Worm (Caenorhabditis elegans): ENCODE measurements around the gene F41G3.21.
A peak's percentile ranks its signal among the peaks of the same experiment; 100 is the strongest.

The F41G3.21 gene

ce11 chrII:6788672-6789298 is 36.0 kb upstream of the F41G3.21 start, which contains the start of gene T13C2.3:
Gene T13C2.3 (plus strand): TSS chrII:6789248.
- no peak for TF ChIP-seq nhr-25 (tag; optimal IDR thresholded peaks at IDR 0.05)
- TF ChIP-seq lin-13 (GFP tag; optimal IDR thresholded peaks at IDR 0.05) = no peak
- TF ChIP-seq gmeb-1 (tag; optimal IDR thresholded peaks at IDR 0.05) = no peak

- TF ChIP-seq gmeb-1 (tag; optimal IDR thresholded peaks at IDR 0.05) (no peak), F13H6.1 (tag; optimal IDR thresholded peaks at IDR 0.05) (no peak), lin-11 (tag; optimal IDR thresholded peaks at IDR 0.05) (no peak), dmd-4 (tag; optimal IDR thresholded peaks at IDR 0.05) (no peak), nhr-6 (tag; optimal IDR thresholded peaks at IDR 0.05) (no peak), skn-1 (tag; optimal IDR thresholded peaks at IDR 0.05) (no peak), blmp-1 (tag; optimal IDR thresholded peaks at IDR 0.05; ENCODE audit: insufficient read depth) (no peak), crh-2 (tag; optimal IDR thresholded peaks at IDR 0.05) (no peak), ZK546.5 (tag; optimal IDR thresholded peaks at IDR 0.05) (no peak), alr-1 (tag; optimal IDR thresholded peaks at IDR 0.05) (no peak), C34F6.9 (tag; optimal IDR thresholded peaks at IDR 0.05) (no peak), aly-2 (tag; optimal IDR thresholded peaks at IDR 0.05) (no peak), unc-62 (GFP tag; optimal IDR thresholded peaks at IDR 0.05) (no peak), nhr-237 (tag; optimal IDR thresholded peaks at IDR 0.05) (no peak), lin-39 (tag; optimal IDR thresholded peaks at IDR 0.05) (no peak), ama-1 (optimal IDR thresholded peaks at IDR 0.05) (no peak), egl-27 (tag; optimal IDR thresholded peaks at IDR 0.05) (no peak)
Observed at ce11 chrII:6783377-6783829, 30.7 kb upstream of the F41G3.21 start, which contains the start of gene gldi-2. Gene gldi-2 (plus strand): TSS chrII:6783427.

- TF ChIP-seq lsy-2 (tag; optimal IDR thresholded peaks at IDR 0.05) (peak; percentile 38 to 65), nhr-237 (tag; optimal IDR thresholded peaks at IDR 0.05) (no peak), egl-27 (tag; optimal IDR thresholded peaks at IDR 0.05) (no peak), fos-1 (tag; optimal IDR thresholded peaks at IDR 0.05) (peak; percentile 8), unc-62 (GFP tag; optimal IDR thresholded peaks at IDR 0.05) (no peak), nhr-21 (tag; optimal IDR thresholded peaks at IDR 0.05) (no peak), skn-1 (tag; optimal IDR thresholded peaks at IDR 0.05) (no peak), lin-11 (tag; optimal IDR thresholded peaks at IDR 0.05) (peak; percentile 64), aly-2 (tag; optimal IDR thresholded peaks at IDR 0.05) (no peak), C34F6.9 (tag; optimal IDR thresholded peaks at IDR 0.05) (peak; percentile 96), blmp-1 (tag; optimal IDR thresholded peaks at IDR 0.05; ENCODE audit: insufficient read depth) (peak; percentile 3), nhr-11 (tag; optimal IDR thresholded peaks at IDR 0.05) (no peak), ZK546.5 (tag; optimal IDR thresholded peaks at IDR 0.05) (no peak), sma-3 (GFP tag; optimal IDR thresholded peaks at IDR 0.05) (peak; percentile 22), sma-9 (GFP tag; optimal IDR thresholded peaks at IDR 0.05) (peak; percentile 61), sma-9 (tag; optimal IDR thresholded peaks at IDR 0.05) (no peak), nhr-129 (tag; optimal IDR thresholded peaks at IDR 0.05) (peak; percentile 71), mab-5 (tag; optimal IDR thresholded peaks at IDR 0.05) (peak; percentile 5), ama-1 (optimal IDR thresholded peaks at IDR 0.05) (no peak), nhr-25 (tag; optimal IDR thresholded peaks at IDR 0.05) (peak; percentile 59), unc-55 (GFP tag; optimal IDR thresholded peaks at IDR 0.05) (peak; percentile 79), ztf-4 (tag; optimal IDR thresholded peaks at IDR 0.05) (peak; percentile 48), F13H6.1 (tag; optimal IDR thresholded peaks at IDR 0.05) (peak; percentile 39), ceh-82 (tag; optimal IDR thresholded peaks at IDR 0.05) (no peak), unc-39 (tag; optimal IDR thresholded peaks at IDR 0.05) (no peak)
Observed at ce11 chrII:6782738-6783163, 30.0 kb upstream of the F41G3.21 start.

- TF ChIP-seq Y55F3AM.14 (GFP tag; optimal IDR thresholded peaks at IDR 0.05) (no peak), crh-2 (tag; optimal IDR thresholded peaks at IDR 0.05) (no peak), mdl-1 (tag; optimal IDR thresholded peaks at IDR 0.05) (no peak), elt-3 (tag; optimal IDR thresholded peaks at IDR 0.05) (no peak), alr-1 (tag; optimal IDR thresholded peaks at IDR 0.05) (no peak), R02D3.7 (tag; optimal IDR thresholded peaks at IDR 0.05) (no peak), lin-13 (GFP tag; optimal IDR thresholded peaks at IDR 0.05) (no peak), ztf-11 (tag; optimal IDR thresholded peaks at IDR 0.05) (no peak), egl-27 (tag; optimal IDR thresholded peaks at IDR 0.05) (no peak), F13H6.1 (tag; optimal IDR thresholded peaks at IDR 0.05) (no peak), snpc-4 (tag; optimal IDR thresholded peaks at IDR 0.05) (no peak), mbf-1 (tag; optimal IDR thresholded peaks at IDR 0.05) (no peak), sma-3 (GFP tag; optimal IDR thresholded peaks at IDR 0.05) (no peak), dmd-4 (tag; optimal IDR thresholded peaks at IDR 0.05) (no peak), sem-4 (tag; optimal IDR thresholded peaks at IDR 0.05) (no peak)
Observed at ce11 chrII:6781983-6782382, 29.2 kb upstream of the F41G3.21 start.
